Fruit fly (Drosophila melanogaster) whole organism, embryonic: ENCODE results near the gene CG32106.

Experiments used
- CG10267 ChIP-seq: fragments of 200-800 bp; sonication (Bioruptor generic); optimal IDR thresholded peaks from 2 replicates; lab custom pipeline; 2018; ENCODE audit warnings: missing biosample characterization, mild to moderate bottlenecking, missing genetic modification characterization, moderate library complexity
- CG11085 ChIP-seq: fragments of 200-800 bp; sonication (Bioruptor generic); IDR thresholded peaks from 2 replicates; pipeline ENCODE4 v1.3.6; 2022; ENCODE audit warnings: missing biosample characterization, missing genetic modification characterization
- CG12104 ChIP-seq: fragments of 200-800 bp; sonication (Bioruptor generic); optimal IDR thresholded peaks from 3 replicates; lab custom pipeline; 2016; ENCODE audit warnings: missing biosample characterization, missing genetic modification characterization
- CG13624 ChIP-seq: fragments of 200-800 bp; sonication (Bioruptor generic); optimal IDR thresholded peaks from 2 replicates; lab custom pipeline; 2016; ENCODE audit warnings: missing biosample characterization, missing genetic modification characterization
- CG15601 ChIP-seq: fragments of 200-800 bp; sonication (Bioruptor generic); optimal IDR thresholded peaks from 3 replicates; lab custom pipeline; 2019; ENCODE audit warnings: missing biosample characterization, mild to moderate bottlenecking, missing genetic modification characterization, moderate library complexity
- CG17829 ChIP-seq: fragments of 200-800 bp; optimal IDR thresholded peaks from 2 replicates; lab custom pipeline; 2019; ENCODE audit warnings: missing biosample characterization, mild to moderate bottlenecking, missing genetic modification characterization, moderate library complexity
- CG2202 ChIP-seq: fragments of 200-800 bp; sonication (Bioruptor generic); optimal IDR thresholded peaks from 2 replicates; lab custom pipeline; 2018; ENCODE audit warnings: missing biosample characterization, mild to moderate bottlenecking, missing genetic modification characterization
- CG30431 ChIP-seq: fragments of 200-800 bp; sonication (Bioruptor generic); optimal IDR thresholded peaks from 2 replicates; lab custom pipeline; 2017; ENCODE audit warnings: missing biosample characterization, missing genetic modification characterization
- CG31441 ChIP-seq: fragments of 200-800 bp; sonication (Bioruptor generic); IDR thresholded peaks from 2 replicates; pipeline ENCODE4 v1.3.6; 2022; ENCODE audit warnings: missing biosample characterization, missing genetic modification characterization
- CG3407 ChIP-seq: fragments of 200-800 bp; sonication (Bioruptor generic); optimal IDR thresholded peaks from 2 replicates; lab custom pipeline; 2018; ENCODE audit warnings: missing biosample characterization, mild to moderate bottlenecking, missing genetic modification characterization
- CG42726 ChIP-seq: fragments of 200-800 bp; sonication (Bioruptor generic); IDR thresholded peaks from 2 replicates; pipeline ENCODE4 v1.3.6; 2022; ENCODE audit warnings: missing biosample characterization, missing genetic modification characterization; ENCODE audit not compliant: partially characterized antibody
- CG4282 ChIP-seq: fragments of 200-800 bp; sonication (Bioruptor generic); optimal IDR thresholded peaks from 2 replicates; lab custom pipeline; 2016; ENCODE audit warnings: missing biosample characterization, missing genetic modification characterization
- CG5245 ChIP-seq: fragments of 200-800 bp; sonication (Bioruptor generic); optimal IDR thresholded peaks from 3 replicates; lab custom pipeline; 2016; ENCODE audit warnings: missing biosample characterization, missing genetic modification characterization
- CG8765 ChIP-seq: fragments of 200-800 bp; sonication (Bioruptor generic); IDR thresholded peaks from 2 replicates; pipeline ENCODE4 v1.3.6; 2022; ENCODE audit warnings: missing biosample characterization, missing genetic modification characterization
- CG9727 ChIP-seq: fragments of 200-800 bp; sonication (Bioruptor generic); optimal IDR thresholded peaks from 3 replicates; lab custom pipeline; 2017; ENCODE audit warnings: missing biosample characterization, mild to moderate bottlenecking, missing genetic modification characterization
- CG9797 ChIP-seq: fragments of 200-800 bp; sonication (Bioruptor generic); optimal IDR thresholded peaks from 3 replicates; lab custom pipeline; 2018; ENCODE audit warnings: missing biosample characterization, mild to moderate bottlenecking, missing genetic modification characterization
- D19B ChIP-seq: fragments of 200-800 bp; sonication (Bioruptor generic); optimal IDR thresholded peaks from 2 replicates; lab custom pipeline; 2017; ENCODE audit warnings: missing biosample characterization, mild to moderate bottlenecking, missing genetic modification characterization
- Fer3 ChIP-seq: fragments of 200-800 bp; sonication (Bioruptor generic); optimal IDR thresholded peaks from 2 replicates; lab custom pipeline; 2018; ENCODE audit warnings: missing biosample characterization, mild to moderate bottlenecking, missing genetic modification characterization, moderate library complexity
- Hmr ChIP-seq: fragments of 200-800 bp; sonication (Bioruptor generic); optimal IDR thresholded peaks from 3 replicates; lab custom pipeline; 2017; ENCODE audit warnings: mild to moderate bottlenecking, missing biosample characterization, missing genetic modification reagents, missing genetic modification characterization
- Hr51 ChIP-seq, 2 experiments: fragments of 200-800 bp; sonication (Bioruptor generic); optimal IDR thresholded peaks; 2 replicates in 1 of 2; 3 replicates in 1 of 2; lab custom pipeline; 2016 to 2018; ENCODE audit warnings: missing biosample characterization in 2 of 2, missing genetic modification characterization in 2 of 2, mild to moderate bottlenecking in 1 of 2, moderate library complexity in 1 of 2
- Hr78 ChIP-seq, 2 experiments: fragments of 200-800 bp in 1 of 2; fragments of >200 bp in 1 of 2; sonication (Bioruptor generic) in 1 of 2; optimal IDR thresholded peaks; 2 replicates each; lab custom pipeline; 2017 to 2019; ENCODE audit warnings: missing biosample characterization in 2 of 2, missing genetic modification characterization in 2 of 2, mild to moderate bottlenecking in 1 of 2, moderate library complexity in 1 of 2
- PHDP ChIP-seq: fragments of 200-800 bp; sonication (Bioruptor generic); optimal IDR thresholded peaks from 3 replicates; lab custom pipeline; 2018; ENCODE audit warnings: missing biosample characterization, mild to moderate bottlenecking, missing genetic modification characterization, moderate library complexity
- Pdp1 ChIP-seq, 2 experiments: fragments of 200-800 bp; sonication (Bioruptor generic); optimal IDR thresholded peaks; 3 replicates each; lab custom pipeline; 2016; ENCODE audit warnings: missing biosample characterization in 2 of 2, missing genetic modification characterization in 2 of 2, mild to moderate bottlenecking in 1 of 2, moderate library complexity in 1 of 2
- Ptx1 ChIP-seq: fragments of 200-800 bp; sonication (Bioruptor generic); IDR thresholded peaks from 2 replicates; pipeline ENCODE4 v1.3.6; 2022; ENCODE audit warnings: missing biosample characterization, missing genetic modification characterization
- Ravus ChIP-seq: fragments of 200-800 bp; sonication (Bioruptor generic); IDR thresholded peaks from 2 replicates; pipeline ENCODE4 v1.3.6; 2022; ENCODE audit warnings: missing biosample characterization, missing genetic modification characterization
- bigmax ChIP-seq: fragments of 200-800 bp; sonication (Bioruptor generic); optimal IDR thresholded peaks from 2 replicates; lab custom pipeline; 2018; ENCODE audit warnings: missing biosample characterization, mild to moderate bottlenecking, missing genetic modification characterization
- dysf ChIP-seq: fragments of 200-800 bp; sonication (Bioruptor generic); IDR thresholded peaks from 3 replicates; pipeline ENCODE4 v1.3.6; 2022; ENCODE audit warnings: missing biosample characterization, missing genetic modification characterization
- exex ChIP-seq: fragments of 200-800 bp; sonication (Bioruptor generic); optimal IDR thresholded peaks from 4 replicates; lab custom pipeline; 2018; ENCODE audit warnings: missing biosample characterization, mild to moderate bottlenecking, missing genetic modification characterization, moderate library complexity
- fd96Cb ChIP-seq: fragments of 200-800 bp; sonication (Bioruptor generic); optimal IDR thresholded peaks from 2 replicates; lab custom pipeline; 2018; ENCODE audit warnings: missing biosample characterization, mild to moderate bottlenecking, missing genetic modification characterization, moderate library complexity
- ftz-f1 ChIP-seq: fragments of 200-800 bp; sonication (Bioruptor generic); optimal IDR thresholded peaks from 2 replicates; lab custom pipeline; 2016; ENCODE audit warnings: missing biosample characterization, missing genetic modification characterization
- fu2 ChIP-seq: fragments of 200-800 bp; sonication (Bioruptor generic); optimal IDR thresholded peaks from 2 replicates; lab custom pipeline; 2016; ENCODE audit warnings: missing biosample characterization, missing genetic modification characterization
- gce ChIP-seq: fragments of 200-800 bp; sonication (Bioruptor generic); IDR thresholded peaks from 3 replicates; pipeline ENCODE4 v1.3.6; 2022; ENCODE audit warnings: missing biosample characterization, missing genetic modification characterization
- gem ChIP-seq: fragments of 200-800 bp; sonication (Bioruptor generic); optimal IDR thresholded peaks from 2 replicates; lab custom pipeline; 2019; ENCODE audit warnings: missing biosample characterization, mild to moderate bottlenecking, missing genetic modification characterization, moderate library complexity
- grau ChIP-seq: fragments of 200-800 bp; optimal IDR thresholded peaks from 3 replicates; lab custom pipeline; 2019; ENCODE audit warnings: missing biosample characterization, mild to moderate bottlenecking, missing genetic modification characterization, moderate library complexity
- lbe ChIP-seq: fragments of 200-800 bp; sonication (Bioruptor generic); optimal IDR thresholded peaks from 2 replicates; lab custom pipeline; 2016; ENCODE audit warnings: missing biosample characterization, mild to moderate bottlenecking, missing genetic modification characterization
- lov ChIP-seq, 2 experiments: fragments of 200-800 bp in 1 of 2; fragments of >200 bp in 1 of 2; sonication (Bioruptor generic) in 1 of 2; IDR thresholded peaks in 1 of 2; optimal IDR thresholded peaks in 1 of 2; 2 replicates in 1 of 2; 3 replicates in 1 of 2; pipeline versions ENCODE4 v1.3.6 to Lab custom; 2017 to 2022; ENCODE audit warnings: missing biosample characterization in 1 of 2, missing genetic modification characterization in 1 of 2
- maf-S ChIP-seq: fragments of 200-800 bp; sonication (Bioruptor generic); optimal IDR thresholded peaks from 2 replicates; lab custom pipeline; 2016; ENCODE audit warnings: missing biosample characterization, missing genetic modification characterization
- pho ChIP-seq: fragments of 200-800 bp; sonication (Bioruptor generic); optimal IDR thresholded peaks from 2 replicates; lab custom pipeline; 2016; ENCODE audit warnings: missing biosample characterization, missing genetic modification characterization
- ro ChIP-seq: fragments of 200-800 bp; sonication (Bioruptor generic); IDR thresholded peaks from 2 replicates; pipeline ENCODE4 v1.3.6; 2022; ENCODE audit warnings: missing biosample characterization, missing genetic modification characterization
- sc ChIP-seq, 3 experiments: fragments of >200 bp in 2 of 3; fragments of 200-800 bp in 1 of 3; sonication (Bioruptor generic) in 1 of 3; optimal IDR thresholded peaks; 2 replicates in 2 of 3; 3 replicates in 1 of 3; lab custom pipeline; 2017; ENCODE audit warnings: mild to moderate bottlenecking in 1 of 3, missing biosample characterization in 1 of 3, missing genetic modification characterization in 1 of 3, missing genetic modification reagents in 1 of 3
- sens ChIP-seq: fragments of 200-800 bp; sonication (Bioruptor generic); peaks from one replicate; lab custom pipeline; 2016; ENCODE audit warnings: missing biosample characterization, missing genetic modification characterization
- sug ChIP-seq: fragments of 200-800 bp; optimal IDR thresholded peaks from 2 replicates; lab custom pipeline; 2019; ENCODE audit warnings: missing biosample characterization, mild to moderate bottlenecking, missing genetic modification characterization, moderate library complexity
- ttk ChIP-seq: fragments of 200-800 bp; sonication (Bioruptor generic); IDR thresholded peaks from 2 replicates; pipeline ENCODE4 v2.1.2; 2022; ENCODE audit warnings: missing biosample characterization, missing genetic modification characterization
- wor ChIP-seq: fragments of 200-800 bp; sonication (Bioruptor generic); IDR thresholded peaks from 2 replicates; pipeline ENCODE4 v1.3.6; 2022; ENCODE audit warnings: missing biosample characterization, missing genetic modification characterization
- zen ChIP-seq: fragments of 200-800 bp; sonication (Bioruptor generic); optimal IDR thresholded peaks from 3 replicates; lab custom pipeline; 2018; ENCODE audit warnings: missing biosample characterization, mild to moderate bottlenecking, missing genetic modification characterization, moderate library complexity

The CG32106 gene

DNA sequence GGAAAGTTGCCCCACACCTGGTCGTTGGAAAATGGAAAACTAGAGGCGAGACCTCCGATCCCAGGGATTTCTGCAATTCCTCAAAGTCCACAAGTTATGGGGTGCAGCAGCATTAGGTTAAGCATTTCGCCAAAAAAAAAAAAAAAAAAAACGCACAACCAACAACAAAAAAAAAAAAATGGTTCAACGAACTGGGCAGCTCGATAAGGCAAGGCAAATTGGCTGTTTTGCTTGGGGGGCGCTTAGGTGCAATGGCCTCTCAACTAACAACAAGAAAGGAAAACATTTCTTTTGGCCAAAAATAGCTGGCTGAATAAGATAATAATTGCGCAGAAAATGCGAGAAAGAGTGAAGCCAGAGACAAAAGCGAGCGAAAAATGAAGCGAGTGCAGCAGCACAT is 21.7 kb upstream of the CG32106 start:
- TF ChIP-seq ftz-f1 (no peak), sug (tag; lab: Kevin White, UChicago) (peak; percentile 56)

DNA sequence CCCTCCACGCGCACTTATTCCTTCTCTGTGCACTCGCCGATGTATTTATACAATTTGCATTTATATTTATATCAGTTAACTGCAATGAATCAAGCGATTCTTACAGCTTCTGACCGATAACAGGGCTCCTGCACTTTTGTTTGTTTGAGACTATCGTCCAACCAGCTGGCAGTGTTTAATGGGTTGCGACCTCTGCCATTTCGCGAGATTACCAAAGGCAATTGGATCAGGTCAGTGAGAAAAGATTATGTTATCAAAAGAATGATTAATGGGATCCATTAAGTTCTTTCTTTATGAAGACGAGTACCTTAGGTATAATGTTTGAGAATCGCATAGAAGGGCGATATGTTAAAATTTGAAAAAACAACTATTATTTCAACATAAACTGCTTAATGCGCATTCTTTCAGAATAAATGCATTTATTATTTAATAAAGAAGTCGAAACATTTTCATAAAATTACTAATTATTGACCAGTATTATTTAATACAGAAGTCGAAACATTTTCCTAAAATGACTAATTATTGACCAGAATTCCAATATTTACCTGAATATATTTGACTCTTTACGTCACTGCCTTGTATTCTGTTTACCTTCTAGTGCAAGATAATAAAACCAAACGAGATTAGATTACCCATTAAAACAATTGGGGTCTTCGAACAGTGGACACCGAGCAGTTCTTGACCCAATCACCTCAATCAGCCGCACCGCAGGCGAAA is 21.1 kb upstream of the CG32106 start:
- TF ChIP-seq CG30431 (GFP tag; lab: Kevin White, UChicago) (no peak), CG17829 (tag; lab: Kevin White, UChicago) (peak; percentile 93), dysf (GFP tag; lab: Robert Waterston, UW) (no peak), CG9797 (no peak), grau (tag; lab: Kevin White, UChicago) (peak; percentile 15), Pdp1 (GFP tag; optimal IDR thresholded peaks at IDR 0.05; lab: Kevin White, UChicago) (peak in 1 of 2 experiments; percentile 44), CG4282 (GFP tag; lab: Kevin White, UChicago) (no peak), CG8765 (GFP tag; lab: Robert Waterston, UW) (no peak), exex (tag; lab: Kevin White, UChicago) (peak; percentile 30), PHDP (tag; lab: Kevin White, UChicago) (peak; percentile 20), CG15601 (peak; percentile 31), Hr51 (GFP tag; optimal IDR thresholded peaks at IDR 0.05; lab: Kevin White, UChicago) (peak in 1 of 2 experiments; percentile 12), Hr78 (GFP tag; optimal IDR thresholded peaks at IDR 0.05; lab: Kevin White, UChicago) (peak in 1 of 2 experiments; percentile 71), D19B (GFP tag; lab: Kevin White, UChicago) (peak; percentile 23), sens (peak; percentile 74), gem (tag; lab: Kevin White, UChicago) (peak; percentile 22)
- TF ChIP-seq, all 482 proteins: peak for 11

DNA sequence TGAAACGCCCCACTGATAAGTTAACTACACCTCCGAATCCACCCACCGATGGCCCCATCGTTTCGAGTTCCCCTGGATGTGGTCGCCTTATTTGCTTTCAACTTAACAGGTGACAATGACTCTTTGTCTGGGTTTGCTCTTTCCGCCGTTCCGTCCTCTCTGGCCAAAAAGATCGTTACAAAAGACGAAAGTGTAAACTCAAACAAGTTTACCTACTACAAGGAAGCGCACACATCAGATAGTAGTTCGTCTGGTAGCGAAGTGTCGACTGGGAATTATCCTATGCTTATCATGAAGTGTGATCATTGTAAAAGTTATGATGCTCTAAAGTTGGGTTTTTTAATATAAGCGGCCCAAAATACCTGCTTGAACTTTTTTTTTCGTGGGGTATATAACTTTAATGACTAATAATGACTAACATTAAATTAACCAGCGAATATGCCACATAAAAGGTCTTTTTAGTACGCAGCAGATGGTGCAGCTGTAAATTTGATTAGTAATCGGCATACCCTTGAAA is 20.3 kb upstream of the CG32106 start:
- TF ChIP-seq pho (no peak), gce (GFP tag; lab: Robert Waterston, UW) (no peak), CG13624 (GFP tag; lab: Kevin White, UChicago) (no peak), CG9727 (peak; percentile 23), CG12104 (GFP tag; lab: Kevin White, UChicago) (no peak), D19B (GFP tag; lab: Kevin White, UChicago) (peak; percentile 87), ttk (no peak), CG11085 (GFP tag; lab: Robert Waterston, UW) (no peak), zen (no peak), Fer3 (tag; lab: Kevin White, UChicago) (no peak), CG5245 (no peak), fd96Cb (tag; lab: Kevin White, UChicago) (peak; percentile 1), Ravus (GFP tag; lab: Robert Waterston, UW) (no peak), CG2202 (tag; lab: Kevin White, UChicago) (no peak), Ptx1 (GFP tag; lab: Robert Waterston, UW) (0 out of 2 replicates have a peak, but pooled peaks have one; percentile 17), maf-S (GFP tag; lab: Kevin White, UChicago) (no peak), lov (optimal IDR thresholded peaks at IDR 0.05; lab: Kevin White, UChicago) (no peak), lov (GFP tag; IDR thresholded peaks at IDR 0.05; lab: Robert Waterston, UW) (no peak), CG10267 (tag; lab: Kevin White, UChicago) (no peak), CG31441 (GFP tag; lab: Robert Waterston, UW) (no peak), sc (optimal IDR thresholded peaks at IDR 0.05; lab: Kevin White, UChicago) (no peak), sc (GFP tag; optimal IDR thresholded peaks at IDR 0.05; lab: Kevin White, UChicago) (no peak), ro (no peak), CG42726 (GFP tag; lab: Robert Waterston, UW) (no peak), Hmr (no peak), CG3407 (GFP tag; lab: Kevin White, UChicago) (peak; percentile 27), lbe (GFP tag; lab: Kevin White, UChicago) (no peak), bigmax (GFP tag; lab: Kevin White, UChicago) (no peak), wor (GFP tag; lab: Robert Waterston, UW) (no peak), fu2 (GFP tag; lab: Kevin White, UChicago) (peak; percentile 0)
